Worm (Caenorhabditis elegans) whole organism, L1 larva: Measurements from ENCODE around the gene F23D12.3.

Experiments
- C04F5.9 ChIP-seq: sonication (generic microtip); optimal IDR thresholded peaks from 2 replicates; lab custom pipeline; 2016; ENCODE audit warnings: missing genetic modification characterization, missing compliant biosample characterization
- F16B12.6 ChIP-seq: fragments of 150-350 bp; optimal IDR thresholded peaks from 2 replicates; lab custom pipeline; 2014; ENCODE audit warnings: missing biosample characterization, missing genetic modification characterization
- alr-1 ChIP-seq: fragments of 200-800 bp; sonication (Bioruptor generic); optimal IDR thresholded peaks from 2 replicates; lab custom pipeline; 2018; ENCODE audit warnings: borderline replicate concordance, mild to moderate bottlenecking, missing genetic modification characterization, missing compliant biosample characterization
- ama-1 ChIP-seq: fragments of 150-350 bp; optimal IDR thresholded peaks from 2 replicates; lab custom pipeline; 2014
- blmp-1 ChIP-seq: fragments of 150-350 bp; optimal IDR thresholded peaks from 2 replicates; lab custom pipeline; 2014; ENCODE audit warnings: missing biosample characterization, missing genetic modification characterization
- ceh-63 ChIP-seq: fragments of 200-800 bp; sonication (Bioruptor generic); optimal IDR thresholded peaks from 2 replicates; lab custom pipeline; 2018; ENCODE audit warnings: mild to moderate bottlenecking, missing genetic modification characterization, missing compliant biosample characterization
- efl-1 ChIP-seq, 4 experiments: fragments of 150-350 bp; optimal IDR thresholded peaks in 3 of 4; peaks in 1 of 4; 1 replicate in 1 of 4; 2 replicates in 3 of 4; lab custom pipeline; 2014; ENCODE audit warnings: missing biosample characterization in 2 of 4, missing genetic modification characterization in 2 of 4, missing genetic modification reagents in 2 of 4
- elt-2 ChIP-seq: sonication (generic microtip); optimal IDR thresholded peaks from 2 replicates; lab custom pipeline; 2016; ENCODE audit warnings: missing genetic modification characterization, mild to moderate bottlenecking, inconsistent platforms, missing compliant biosample characterization, missing genetic modification reagents
- ets-5 ChIP-seq: fragments of 200-800 bp; sonication (Bioruptor generic); IDR thresholded peaks from 2 replicates; pipeline ENCODE4 v1.3.6; 2022; ENCODE audit warnings: missing genetic modification characterization, missing compliant biosample characterization
- fkh-8 ChIP-seq: sonication (generic microtip); optimal IDR thresholded peaks from 2 replicates; lab custom pipeline; 2016; ENCODE audit warnings: mild to moderate bottlenecking, missing genetic modification characterization, missing compliant biosample characterization
- fos-1 ChIP-seq: fragments of 150-350 bp; optimal IDR thresholded peaks from 2 replicates; lab custom pipeline; 2014; ENCODE audit warnings: missing biosample characterization, missing genetic modification characterization
- grh-1 ChIP-seq: fragments of 200-800 bp; sonication (Bioruptor generic); IDR thresholded peaks from 2 replicates; pipeline ENCODE4 v1.3.6; 2022; ENCODE audit warnings: missing genetic modification reagents, missing genetic modification characterization, missing compliant biosample characterization
- hlh-17 ChIP-seq: fragments of 200-800 bp; sonication (Bioruptor generic); optimal IDR thresholded peaks from 2 replicates; lab custom pipeline; 2018; ENCODE audit warnings: missing genetic modification characterization, mild to moderate bottlenecking, missing compliant biosample characterization, moderate library complexity, borderline replicate concordance
- hlh-4 ChIP-seq: sonication (generic microtip); optimal IDR thresholded peaks from 2 replicates; lab custom pipeline; 2016; ENCODE audit warnings: mild to moderate bottlenecking, missing genetic modification characterization, missing compliant biosample characterization
- irx-1 ChIP-seq: sonication (generic microtip); optimal IDR thresholded peaks from 2 replicates; lab custom pipeline; 2016; ENCODE audit warnings: missing genetic modification characterization, missing compliant biosample characterization
- lin-14 ChIP-seq: fragments of 200-800 bp; sonication (Bioruptor generic); optimal IDR thresholded peaks from 2 replicates; lab custom pipeline; 2018; ENCODE audit warnings: mild to moderate bottlenecking, missing genetic modification characterization, moderate library complexity, missing compliant biosample characterization
- lin-15B ChIP-seq: fragments of 150-350 bp; sonication (generic microtip); optimal IDR thresholded peaks from 3 replicates; lab custom pipeline; 2014; ENCODE audit warnings: missing biosample characterization, missing genetic modification characterization
- lin-39 ChIP-seq: fragments of 150-350 bp; optimal IDR thresholded peaks from 2 replicates; lab custom pipeline; 2014; ENCODE audit warnings: missing biosample characterization, missing genetic modification reagents, missing genetic modification characterization
- mdl-1 ChIP-seq, 2 experiments: fragments of 150-350 bp; optimal IDR thresholded peaks; 2 replicates each; lab custom pipeline; 2014 to 2017; ENCODE audit warnings: missing biosample characterization in 2 of 2, missing genetic modification characterization in 2 of 2, inconsistent platforms in 1 of 2
- nhr-11 ChIP-seq: fragments of 150-350 bp; optimal IDR thresholded peaks from 2 replicates; lab custom pipeline; 2014; ENCODE audit warnings: missing biosample characterization, missing genetic modification characterization
- nhr-19 ChIP-seq: fragments of 200-800 bp; sonication (Bioruptor generic); conservative IDR thresholded peaks from 2 replicates; pipeline ENCODE4 v1.3.6; 2022; ENCODE audit warnings: missing genetic modification characterization, missing compliant biosample characterization
- nhr-237 ChIP-seq: fragments of 150-350 bp; optimal IDR thresholded peaks from 2 replicates; lab custom pipeline; 2014; ENCODE audit warnings: missing biosample characterization, missing genetic modification characterization
- nhr-28 ChIP-seq: fragments of 150-350 bp; optimal IDR thresholded peaks from 2 replicates; lab custom pipeline; 2014; ENCODE audit warnings: missing biosample characterization, missing genetic modification characterization
- nhr-47 ChIP-seq: sonication (generic microtip); optimal IDR thresholded peaks from 2 replicates; lab custom pipeline; 2016; ENCODE audit warnings: mild to moderate bottlenecking, missing genetic modification characterization, moderate library complexity, missing compliant biosample characterization
- nhr-71 ChIP-seq: sonication (generic microtip); optimal IDR thresholded peaks from 2 replicates; lab custom pipeline; 2016; ENCODE audit warnings: mild to moderate bottlenecking, missing genetic modification characterization, moderate library complexity, missing compliant biosample characterization
- nhr-76 ChIP-seq: sonication (generic microtip); optimal IDR thresholded peaks from 2 replicates; lab custom pipeline; 2017; ENCODE audit warnings: missing biosample characterization, missing genetic modification characterization
- nhr-77 ChIP-seq: fragments of 150-350 bp; optimal IDR thresholded peaks from 2 replicates; lab custom pipeline; 2014; ENCODE audit warnings: missing biosample characterization, missing genetic modification characterization
- nhr-85 ChIP-seq: sonication (generic microtip); peaks from one replicate; lab custom pipeline; 2016; ENCODE audit warnings: missing genetic modification characterization, inconsistent platforms, missing compliant biosample characterization
- nhr-90 ChIP-seq: sonication (generic microtip); optimal IDR thresholded peaks from 2 replicates; lab custom pipeline; 2016; ENCODE audit warnings: mild to moderate bottlenecking, missing genetic modification characterization, missing compliant biosample characterization; ENCODE audit not compliant: poor library complexity
- pax-3 ChIP-seq: fragments of 200-800 bp; sonication (Bioruptor generic); optimal IDR thresholded peaks from 2 replicates; lab custom pipeline; 2018; ENCODE audit warnings: mild to moderate bottlenecking, missing genetic modification characterization, moderate library complexity, missing compliant biosample characterization
- pqm-1 ChIP-seq: sonication (generic microtip); optimal IDR thresholded peaks from 3 replicates; lab custom pipeline; 2017; ENCODE audit warnings: missing biosample characterization, missing genetic modification characterization
- rnt-1 ChIP-seq: sonication (generic microtip); optimal IDR thresholded peaks from 2 replicates; lab custom pipeline; 2016; ENCODE audit warnings: mild to moderate bottlenecking, missing genetic modification characterization, moderate library complexity, missing compliant biosample characterization
- skn-1 ChIP-seq: fragments of 150-350 bp; optimal IDR thresholded peaks from 2 replicates; lab custom pipeline; 2014; ENCODE audit warnings: missing biosample characterization, missing genetic modification characterization
- snu-23 ChIP-seq: sonication (generic microtip); optimal IDR thresholded peaks from 2 replicates; lab custom pipeline; 2016; ENCODE audit warnings: missing genetic modification characterization, missing compliant biosample characterization
- sptf-1 ChIP-seq: fragments of 150-350 bp; optimal IDR thresholded peaks from 2 replicates; lab custom pipeline; 2014; ENCODE audit warnings: missing biosample characterization, missing genetic modification characterization
- sup-37 ChIP-seq: fragments of 200-800 bp; sonication (Bioruptor generic); optimal IDR thresholded peaks from 2 replicates; lab custom pipeline; 2018; ENCODE audit warnings: mild to moderate bottlenecking, missing genetic modification characterization, missing compliant biosample characterization
- swsn-7 ChIP-seq: sonication (generic microtip); optimal IDR thresholded peaks from 2 replicates; lab custom pipeline; 2016; ENCODE audit warnings: missing genetic modification characterization, missing compliant biosample characterization
- tbx-2 ChIP-seq: sonication (generic microtip); optimal IDR thresholded peaks from 2 replicates; lab custom pipeline; 2016; ENCODE audit warnings: missing genetic modification characterization, missing compliant biosample characterization
- tlp-1 ChIP-seq: fragments of 150-350 bp; optimal IDR thresholded peaks from 2 replicates; lab custom pipeline; 2014; ENCODE audit warnings: missing biosample characterization, missing genetic modification characterization
- unc-62 ChIP-seq: fragments of 150-350 bp; optimal IDR thresholded peaks from 2 replicates; lab custom pipeline; 2014; ENCODE audit warnings: missing biosample characterization, missing genetic modification reagents, missing genetic modification characterization
- unc-86 ChIP-seq: sonication (generic microtip); optimal IDR thresholded peaks from 2 replicates; lab custom pipeline; 2016; ENCODE audit warnings: missing genetic modification characterization, missing compliant biosample characterization
- vab-15 ChIP-seq: sonication (generic microtip); optimal IDR thresholded peaks from 2 replicates; lab custom pipeline; 2017; ENCODE audit warnings: missing genotype, mild to moderate bottlenecking, missing genetic modification characterization, missing compliant biosample characterization
- xbp-1 ChIP-seq: sonication (generic microtip); optimal IDR thresholded peaks from 2 replicates; lab custom pipeline; 2016; ENCODE audit warnings: missing genetic modification characterization, missing compliant biosample characterization
- zag-1 ChIP-seq: fragments of 150-350 bp; optimal IDR thresholded peaks from 2 replicates; lab custom pipeline; 2014; ENCODE audit warnings: missing biosample characterization, missing genetic modification characterization
- ztf-4 ChIP-seq: fragments of 150-350 bp; optimal IDR thresholded peaks from 2 replicates; lab custom pipeline; 2014; ENCODE audit warnings: missing biosample characterization, missing genetic modification characterization

Gene F23D12.3

DNA sequence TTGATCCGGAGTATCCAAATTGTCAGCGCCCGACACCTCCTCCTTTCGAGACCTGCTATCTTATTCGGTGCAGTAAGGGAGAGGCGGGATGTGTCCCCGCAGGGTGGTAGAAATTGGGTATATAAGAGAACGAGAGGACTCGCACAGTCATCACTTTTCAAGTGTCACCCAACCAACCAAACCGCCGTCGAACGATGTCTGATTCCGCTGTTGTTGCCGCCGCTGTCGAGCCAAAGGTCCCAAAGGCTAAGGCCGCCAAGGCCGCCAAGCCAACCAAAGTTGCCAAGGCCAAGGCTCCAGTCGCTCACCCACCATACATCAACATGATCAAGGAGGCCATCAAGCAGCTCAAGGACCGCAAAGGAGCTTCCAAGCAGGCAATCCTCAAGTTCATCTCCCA is 47.5 kb downstream of the F23D12.3 start, which contains the start of gene his-24 (continued):
- no peak for TF ChIP-seq hlh-17
- no peak for TF ChIP-seq zag-1 (tag; lab: Kevin White, UChicago)
- peak; percentile 5 for TF ChIP-seq blmp-1 (tag; lab: Kevin White, UChicago)
- TF ChIP-seq sup-37: peak; percentile 43
- peak; percentile 75 for TF ChIP-seq rnt-1 (tag; lab: Kevin White, UChicago)
- TF ChIP-seq ztf-4 (tag; lab: Kevin White, UChicago): no peak
- TF ChIP-seq nhr-47 (tag; lab: Kevin White, UChicago): peak; percentile 87
- TF ChIP-seq mdl-1 (tag; optimal IDR thresholded peaks at IDR 0.05; lab: Kevin White, UChicago): peak in 1 of 2 experiments; percentile 46
- peak; percentile 74 for TF ChIP-seq ama-1 (lab: Kevin White, UChicago)
- no peak for TF ChIP-seq pqm-1 (tag; lab: Kevin White, UChicago)
- peak; percentile 55 for TF ChIP-seq nhr-77
- TF ChIP-seq, all 84 proteins: peak for 45

DNA sequence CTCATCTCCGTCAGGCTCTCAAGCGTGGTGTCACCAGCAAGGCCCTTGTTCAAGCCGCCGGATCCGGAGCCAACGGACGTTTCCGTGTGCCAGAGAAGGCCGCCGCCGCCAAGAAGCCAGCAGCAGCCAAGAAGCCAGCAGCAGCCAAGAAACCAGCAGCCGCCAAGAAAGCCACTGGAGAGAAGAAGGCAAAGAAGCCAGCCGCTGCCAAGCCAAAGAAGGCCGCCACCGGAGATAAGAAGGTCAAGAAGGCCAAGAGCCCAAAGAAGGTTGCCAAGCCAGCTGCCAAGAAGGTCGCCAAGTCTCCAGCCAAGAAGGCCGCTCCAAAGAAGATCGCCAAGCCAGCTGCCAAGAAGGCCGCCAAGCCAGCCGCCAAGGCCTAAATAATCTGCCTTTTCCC is 48.1 kb downstream of the F23D12.3 start:
- TF ChIP-seq skn-1 (tag; lab: Kevin White, UChicago) (no peak), nhr-90 (tag; lab: Kevin White, UChicago) (no peak), elt-2 (tag; lab: Kevin White, UChicago) (no peak), nhr-71 (tag; lab: Kevin White, UChicago) (no peak), unc-62 (GFP tag; lab: Kevin White, UChicago) (no peak), vab-15 (tag; lab: Kevin White, UChicago) (no peak), alr-1 (no peak), fkh-8 (tag; lab: Kevin White, UChicago) (no peak), unc-86 (no peak), xbp-1 (no peak), hlh-4 (no peak), pqm-1 (tag; lab: Kevin White, UChicago) (no peak), ets-5 (GFP tag; lab: Robert Waterston, UW) (no peak), tbx-2 (tag; lab: Kevin White, UChicago) (no peak)

DNA sequence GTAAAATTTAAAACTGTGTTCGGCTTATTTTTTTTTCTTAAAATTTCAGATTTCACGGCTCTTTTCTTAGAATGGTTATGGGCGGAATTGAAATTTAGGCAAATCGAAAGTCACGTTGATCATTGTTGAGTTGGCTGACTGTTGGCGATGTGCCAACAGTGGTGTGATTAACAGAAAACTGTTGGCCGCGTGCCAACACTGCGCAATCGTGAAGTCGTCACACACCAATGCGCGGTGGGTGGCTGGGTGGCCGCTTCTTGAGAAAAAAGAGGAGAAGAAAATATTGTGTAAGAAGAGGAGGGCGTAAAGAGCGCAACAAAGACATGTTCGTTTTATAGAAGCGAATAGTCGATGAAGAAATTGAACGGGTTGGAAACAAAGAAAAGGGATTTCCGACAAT is 48.7 kb downstream of the F23D12.3 start:
- TF ChIP-seq unc-62 (GFP tag; lab: Kevin White, UChicago): no peak
- TF ChIP-seq rnt-1 (tag; lab: Kevin White, UChicago): peak; percentile 1
- TF ChIP-seq nhr-76 (tag; lab: Kevin White, UChicago): no peak
- TF ChIP-seq nhr-85 (tag; lab: Kevin White, UChicago): peak; percentile 80
- TF ChIP-seq tbx-2 (tag; lab: Kevin White, UChicago): peak; percentile 39
- TF ChIP-seq nhr-237 (tag; lab: Kevin White, UChicago): no peak
- peak; percentile 44 for TF ChIP-seq blmp-1 (tag; lab: Kevin White, UChicago)
- TF ChIP-seq irx-1 (tag; lab: Kevin White, UChicago): no peak
- TF ChIP-seq efl-1 (optimal IDR thresholded peaks at IDR 0.05; lab: Kevin White, UChicago): no peak
- TF ChIP-seq efl-1 (GFP tag; optimal IDR thresholded peaks at IDR 0.05 in 1 of 2; lab: Kevin White, UChicago): peak in 1 of 2 experiments; percentile 20
- TF ChIP-seq ama-1 (lab: Kevin White, UChicago): peak; percentile 68
- no peak for TF ChIP-seq lin-15B (tag; lab: Kevin White, UChicago)
- TF ChIP-seq nhr-71 (tag; lab: Kevin White, UChicago): peak; percentile 25
- peak; percentile 54 for TF ChIP-seq lin-14 (GFP tag; lab: Kevin White, UChicago)
- no peak for TF ChIP-seq fos-1 (tag; lab: Kevin White, UChicago)
- no peak for TF ChIP-seq lin-39 (tag; lab: Kevin White, UChicago)
- TF ChIP-seq elt-2 (tag; lab: Kevin White, UChicago): no peak
- TF ChIP-seq grh-1 (GFP tag; lab: Robert Waterston, UW): peak; percentile 28; the same call in 1 of the 2 replicates
- no peak for TF ChIP-seq tlp-1 (tag; lab: Kevin White, UChicago)
- peak; percentile 17 for TF ChIP-seq snu-23

DNA sequence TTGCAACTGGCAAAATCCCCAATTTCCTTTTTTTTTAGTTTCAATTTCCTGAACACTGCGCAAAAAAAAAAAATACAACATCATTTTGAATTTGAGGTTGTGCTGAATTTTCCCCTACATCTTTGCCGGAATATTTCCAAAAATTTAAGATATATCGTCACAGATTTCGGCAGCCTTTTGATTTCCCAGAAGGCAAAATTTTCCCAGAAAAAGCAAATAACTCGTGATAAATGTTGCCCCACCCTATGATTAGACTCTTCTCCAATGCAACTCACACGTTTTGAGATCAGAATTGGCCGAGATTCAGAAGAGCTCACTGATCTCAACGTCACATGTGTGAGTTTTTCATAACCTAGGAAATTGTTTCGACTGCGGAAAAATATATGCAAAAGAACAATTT is 50.0 kb downstream of the F23D12.3 start:
- TF ChIP-seq nhr-11 (peak; percentile 8), F16B12.6 (no peak), swsn-7 (tag; lab: Kevin White, UChicago) (peak; percentile 16), lin-39 (tag; lab: Kevin White, UChicago) (no peak), pax-3 (tag; lab: Kevin White, UChicago) (peak; percentile 33), nhr-19 (GFP tag; lab: Robert Waterston, UW) (no peak), nhr-71 (tag; lab: Kevin White, UChicago) (peak; percentile 71), unc-86 (no peak), fos-1 (tag; lab: Kevin White, UChicago) (peak; percentile 1), blmp-1 (tag; lab: Kevin White, UChicago) (no peak), C04F5.9 (tag; lab: Kevin White, UChicago) (no peak), sptf-1 (tag; lab: Kevin White, UChicago) (no peak), nhr-47 (tag; lab: Kevin White, UChicago) (peak; percentile 66), fkh-8 (tag; lab: Kevin White, UChicago) (peak; percentile 90), ceh-63 (GFP tag; lab: Kevin White, UChicago) (no peak), nhr-28 (tag; lab: Kevin White, UChicago) (no peak)
- TF ChIP-seq, all 84 proteins: peak for 7
